Fruit fly (Drosophila melanogaster): Measurements from ENCODE around the gene Cpr78Cc.
A peak's percentile ranks its signal among the peaks of the same experiment; 100 is the strongest.

Cpr78Cc gene

DNA sequence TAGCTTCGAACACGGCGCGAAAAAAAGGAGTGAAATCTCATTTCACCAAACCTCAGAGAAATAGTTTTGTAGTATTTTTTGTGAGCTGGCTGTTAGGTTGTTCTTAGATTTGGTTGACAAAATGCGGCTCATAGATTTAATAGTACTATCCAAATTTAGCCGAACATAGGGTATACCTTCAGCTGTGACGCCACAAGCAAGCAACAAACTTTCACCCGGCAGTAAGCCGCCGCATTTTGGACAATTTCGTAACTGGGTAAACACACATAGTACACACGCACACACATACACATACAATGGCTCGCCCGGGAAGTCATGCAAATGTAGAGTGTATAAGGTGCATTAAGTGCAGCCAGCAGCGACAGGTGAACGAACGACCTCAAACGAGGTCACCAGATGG, 41.1 kb upstream of the Cpr78Cc start (continued):
- TF ChIP-seq CG15336 (GFP tag; IDR thresholded peaks at IDR 0.05) (peak; percentile 49), CG6276 (GFP tag; optimal IDR thresholded peaks at IDR 0.05) (peak; percentile 47), vri (GFP tag; optimal IDR thresholded peaks at IDR 0.05) (no peak), eg (GFP tag; IDR thresholded peaks at IDR 0.05) (peak; percentile 55; the same call in 2 of the 3 replicates), lz (GFP tag; optimal IDR thresholded peaks at IDR 0.05) (no peak), CG32006 (GFP tag; optimal IDR thresholded peaks at IDR 0.05) (peak; percentile 84), CG34406 (GFP tag; optimal IDR thresholded peaks at IDR 0.05) (no peak), spab (GFP tag; optimal IDR thresholded peaks at IDR 0.05) (no peak), CG7368 (GFP tag; optimal IDR thresholded peaks at IDR 0.05) (peak; percentile 1), Smox (GFP tag; optimal IDR thresholded peaks at IDR 0.05) (no peak), fd59A (GFP tag; optimal IDR thresholded peaks at IDR 0.05) (no peak), Blimp-1 (GFP tag; optimal IDR thresholded peaks at IDR 0.05) (no peak), CG8319 (GFP tag; optimal IDR thresholded peaks at IDR 0.05) (no peak), Ets96B (tag; optimal IDR thresholded peaks at IDR 0.05) (no peak), Met (GFP tag; optimal IDR thresholded peaks at IDR 0.05) (no peak), esn (GFP tag; optimal IDR thresholded peaks at IDR 0.05) (no peak), fkh (GFP tag; optimal IDR thresholded peaks at IDR 0.05) (peak; percentile 31), Hr39 (GFP tag; optimal IDR thresholded peaks at IDR 0.05) (no peak), Sox15 (GFP tag; optimal IDR thresholded peaks at IDR 0.05) (no peak), CG8119 (GFP tag; IDR thresholded peaks at IDR 0.05) (peak; percentile 72), acj6 (GFP tag; optimal IDR thresholded peaks at IDR 0.05) (no peak), Eip75B (GFP tag; optimal IDR thresholded peaks at IDR 0.05) (no peak), achi (GFP tag; optimal IDR thresholded peaks at IDR 0.05) (peak; percentile 18), cyc (GFP tag; optimal IDR thresholded peaks at IDR 0.05) (no peak), Eip93F (GFP tag; optimal IDR thresholded peaks at IDR 0.05) (no peak), OdsH (GFP tag; optimal IDR thresholded peaks at IDR 0.05) (peak; percentile 46), Gug (GFP tag; IDR thresholded peaks at IDR 0.05) (no peak), dac (GFP tag; optimal IDR thresholded peaks at IDR 0.05) (peak; percentile 55), CG11294 (GFP tag; IDR thresholded peaks at IDR 0.05) (no peak), CG16779 (tag; optimal IDR thresholded peaks at IDR 0.05) (no peak)

DNA sequence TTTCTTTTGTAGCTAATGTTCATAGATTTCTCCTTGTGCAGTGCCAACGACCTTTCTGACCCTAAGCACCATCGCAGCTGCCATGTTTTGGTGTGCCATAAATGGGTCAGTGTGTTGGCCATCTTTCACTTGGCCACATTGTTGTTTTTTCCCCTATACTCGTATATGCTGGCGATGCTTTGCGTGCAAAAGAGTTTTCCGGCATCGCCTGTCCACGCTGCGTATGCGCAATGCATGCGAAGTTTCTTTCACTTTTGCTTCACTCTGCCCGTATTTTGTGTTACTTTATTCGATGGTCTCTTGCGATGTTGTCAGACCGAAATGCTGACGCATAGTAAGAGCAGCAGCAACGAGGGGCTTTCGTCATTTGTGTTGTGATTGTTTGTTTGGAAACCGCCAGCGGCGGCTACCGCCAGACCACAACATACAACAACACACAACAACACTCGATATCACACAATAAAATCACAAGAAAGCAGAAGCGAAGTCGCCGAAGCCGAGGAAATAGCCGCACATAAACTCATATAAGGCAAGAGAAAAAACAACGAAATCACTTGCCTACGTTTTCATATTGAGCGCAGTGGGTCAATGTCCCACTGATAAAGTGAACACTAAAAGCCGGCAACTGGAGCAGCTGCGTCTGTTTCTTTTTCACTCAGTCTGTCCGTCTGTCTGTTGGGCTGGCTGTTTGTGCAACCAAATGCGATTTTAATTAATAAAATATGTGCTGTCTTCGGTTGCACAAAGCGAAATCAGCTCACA, 38.8 kb upstream of the Cpr78Cc start:
- TF ChIP-seq Eip75B (GFP tag; optimal IDR thresholded peaks at IDR 0.05): peak; percentile 43
- TF ChIP-seq Eip78C (GFP tag): peak; percentile 43
- 0 out of 3 replicates have a peak, but pooled peaks have one; percentile 28 for TF ChIP-seq eg (GFP tag; IDR thresholded peaks at IDR 0.05)
- TF ChIP-seq CG8119 (GFP tag; IDR thresholded peaks at IDR 0.05): 0 out of 3 replicates have a peak, but pooled peaks have one; percentile 17
- TF ChIP-seq svp (GFP tag): peak; percentile 49
- no peak for TF ChIP-seq CG1621 (tag; optimal IDR thresholded peaks at IDR 0.05)
- no peak for TF ChIP-seq CG32006 (GFP tag; optimal IDR thresholded peaks at IDR 0.05)
- no peak for TF ChIP-seq Sox15 (GFP tag; optimal IDR thresholded peaks at IDR 0.05)
- 0 out of 2 replicates have a peak, but pooled peaks have one; percentile 22 for TF ChIP-seq CG15336 (GFP tag; IDR thresholded peaks at IDR 0.05)

DNA sequence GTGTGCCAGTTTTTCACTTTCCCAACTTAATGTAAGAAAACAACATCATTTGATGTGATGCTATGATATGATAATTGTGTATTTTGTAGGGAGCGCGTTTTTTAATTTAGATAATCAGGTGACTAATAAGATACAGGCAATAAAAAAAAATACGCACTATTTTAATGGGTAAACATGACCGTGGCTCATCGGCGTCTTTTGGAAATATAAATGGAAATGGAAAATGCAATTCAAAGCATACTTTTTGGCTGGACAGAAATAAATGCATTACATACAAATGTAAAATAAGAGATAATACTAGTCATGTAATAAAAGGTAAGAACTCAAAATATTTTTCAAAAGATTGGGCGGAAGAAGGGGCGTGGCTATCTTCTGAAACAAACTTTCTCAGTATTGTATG, 38.0 kb upstream of the Cpr78Cc start:
- no peak for TF ChIP-seq CG6808 (GFP tag; optimal IDR thresholded peaks at IDR 0.05)
- TF ChIP-seq spab (GFP tag; optimal IDR thresholded peaks at IDR 0.05): no peak
- peak; percentile 28 for TF ChIP-seq fkh (GFP tag; optimal IDR thresholded peaks at IDR 0.05)

DNA sequence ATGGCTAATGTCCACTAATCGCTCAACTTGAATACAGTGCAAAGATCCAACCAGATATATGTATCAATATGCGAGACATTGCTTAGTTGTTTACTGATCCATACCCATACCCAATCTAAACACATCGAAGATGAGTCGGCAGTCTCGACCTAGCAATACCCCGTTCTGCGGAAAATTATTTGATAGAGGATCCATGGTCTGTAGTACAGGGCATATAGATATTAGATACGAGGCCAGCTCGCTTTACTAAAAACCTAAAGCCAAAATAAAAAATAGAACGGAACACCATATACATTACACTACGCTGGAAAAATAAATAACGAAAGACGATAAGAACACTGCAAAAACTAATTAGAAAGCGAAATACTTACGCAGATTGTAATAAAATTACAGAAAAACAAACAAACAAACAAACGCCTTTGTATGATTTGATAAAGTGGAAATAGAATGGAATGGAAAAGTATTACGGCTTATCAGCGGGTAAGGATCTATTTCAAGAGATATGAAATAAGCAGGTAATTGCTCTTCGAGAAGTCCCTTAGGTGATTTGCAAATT, 34.2 kb upstream of the Cpr78Cc start:
- TF ChIP-seq CG6163 (GFP tag; IDR thresholded peaks at IDR 0.05): no peak
- peak; percentile 17 for TF ChIP-seq fkh (GFP tag; optimal IDR thresholded peaks at IDR 0.05)
- TF ChIP-seq fd85E (GFP tag; optimal IDR thresholded peaks at IDR 0.05): no peak
- TF ChIP-seq eg (GFP tag; IDR thresholded peaks at IDR 0.05): 0 out of 3 replicates have a peak, but pooled peaks have one; percentile 16
- TF ChIP-seq CG3032 (tag; optimal IDR thresholded peaks at IDR 0.05): no peak
- TF ChIP-seq CG11762 (GFP tag; optimal IDR thresholded peaks at IDR 0.05; ENCODE audit: insufficient read depth): no peak
- TF ChIP-seq svp (GFP tag): peak; percentile 59
